Worm (Caenorhabditis elegans) whole organism, early embryonic: ENCODE measurements around the gene F59B10.2.
"Not testable (repeated sequence)": the region's sequence is repeated elsewhere in the genome, so short reads cannot be mapped to it uniquely, and the experiment has no call there.

Experiments
- B0310.2 ChIP-seq: sonication (generic microtip); optimal IDR thresholded peaks from 2 replicates; lab custom pipeline; 2016; ENCODE audit warnings: mild to moderate bottlenecking, missing genetic modification characterization, missing compliant biosample characterization
- F13C5.2 ChIP-seq: sonication (generic microtip); optimal IDR thresholded peaks from 2 replicates; lab custom pipeline; 2017; ENCODE audit warnings: mild to moderate bottlenecking, missing genetic modification characterization, inconsistent platforms, missing compliant biosample characterization
- aly-1 ChIP-seq: sonication (generic microtip); optimal IDR thresholded peaks from 2 replicates; lab custom pipeline; 2016; ENCODE audit warnings: missing genetic modification characterization, missing compliant biosample characterization
- ama-1 ChIP-seq: fragments of 150-350 bp; optimal IDR thresholded peaks from 2 replicates; lab custom pipeline; 2014
- ceh-13 ChIP-seq: fragments of 200-800 bp; sonication (Bioruptor generic); optimal IDR thresholded peaks from 2 replicates; lab custom pipeline; 2018; ENCODE audit warnings: mild to moderate bottlenecking, missing genetic modification characterization, missing compliant biosample characterization
- ceh-36 ChIP-seq: sonication (generic microtip); optimal IDR thresholded peaks from 2 replicates; lab custom pipeline; 2016; ENCODE audit warnings: missing genetic modification characterization, inconsistent platforms, missing compliant biosample characterization
- ets-7 ChIP-seq: sonication (generic microtip); optimal IDR thresholded peaks from 2 replicates; lab custom pipeline; 2016; ENCODE audit warnings: missing genotype, missing genetic modification characterization, missing compliant biosample characterization
- flt-1 ChIP-seq: fragments of 200-800 bp; sonication (Bioruptor generic); IDR thresholded peaks from 2 replicates; pipeline ENCODE4 v1.3.6; 2022; ENCODE audit warnings: missing genetic modification characterization, missing compliant biosample characterization
- hmbx-1 ChIP-seq: sonication (generic microtip); optimal IDR thresholded peaks from 2 replicates; lab custom pipeline; 2016; ENCODE audit warnings: mild to moderate bottlenecking, missing genetic modification characterization, missing compliant biosample characterization
- hmg-4 ChIP-seq: fragments of 200-800 bp; sonication (Bioruptor generic); optimal IDR thresholded peaks from 2 replicates; lab custom pipeline; 2018; ENCODE audit warnings: mild to moderate bottlenecking, missing genetic modification characterization, missing compliant biosample characterization
- hnd-1 ChIP-seq: sonication (generic microtip); optimal IDR thresholded peaks from 2 replicates; lab custom pipeline; 2016; ENCODE audit warnings: missing genetic modification characterization, missing compliant biosample characterization
- pes-1 ChIP-seq: fragments of 200-800 bp; sonication (Bioruptor generic); IDR thresholded peaks from 2 replicates; pipeline ENCODE4 v1.3.6; 2022; ENCODE audit warnings: missing genetic modification reagents, missing genetic modification characterization, missing compliant biosample characterization
- scrt-1 ChIP-seq: fragments of 200-800 bp; sonication (Bioruptor generic); IDR thresholded peaks from 2 replicates; pipeline ENCODE4 v1.3.6; 2022; ENCODE audit warnings: missing genetic modification characterization, missing compliant biosample characterization
- sea-1 ChIP-seq: fragments of 200-800 bp; sonication (Bioruptor generic); conservative IDR thresholded peaks from 2 replicates; pipeline ENCODE4 v1.3.6; 2022; ENCODE audit warnings: missing genetic modification characterization, missing compliant biosample characterization
- tbx-11 ChIP-seq: fragments of 200-800 bp; sonication (Bioruptor generic); IDR thresholded peaks from 2 replicates; pipeline ENCODE4 v1.3.6; 2022; ENCODE audit warnings: missing genetic modification characterization, missing compliant biosample characterization
- tbx-37 ChIP-seq: fragments of 200-800 bp; sonication (Bioruptor generic); conservative IDR thresholded peaks from 2 replicates; pipeline ENCODE4 v1.3.6; 2022; ENCODE audit warnings: missing genetic modification reagents, missing genetic modification characterization, missing compliant biosample characterization
- tra-4 ChIP-seq: sonication (generic microtip); optimal IDR thresholded peaks from 2 replicates; lab custom pipeline; 2017; ENCODE audit warnings: missing genetic modification characterization, missing compliant biosample characterization

The F59B10.2 gene

ce11 chrII:10505949-10506348, 3.7 kb downstream of the F59B10.2 start:
- TF ChIP-seq tra-4 (tag; lab: Kevin White, UChicago) (no peak), aly-1 (tag; lab: Kevin White, UChicago) (no peak), ceh-36 (tag; lab: Kevin White, UChicago) (no peak), ets-7 (no peak), hmg-4 (GFP tag; lab: Kevin White, UChicago) (peak; percentile 18)

ce11 chrII:10504729-10505128, 4.9 kb downstream of the F59B10.2 start:
- TF ChIP-seq tra-4 (tag; lab: Kevin White, UChicago) (no peak), tbx-37 (GFP tag; lab: Robert Waterston, UW) (no peak), flt-1 (GFP tag; lab: Robert Waterston, UW) (no peak), hmg-4 (GFP tag; lab: Kevin White, UChicago) (peak; percentile 72), pes-1 (GFP tag; lab: Robert Waterston, UW) (no peak), ets-7 (no peak)

ce11 chrII:10502491-10503063, 7.1 kb downstream of the F59B10.2 start, which contains the start of gene myrf-1:
Gene myrf-1 (minus strand): TSS chrII:10502541.
- TF ChIP-seq B0310.2 (tag; lab: Kevin White, UChicago) (no peak), flt-1 (GFP tag; lab: Robert Waterston, UW) (peak; percentile 55; the same call in 1 of the 2 replicates), hmbx-1 (tag; lab: Kevin White, UChicago) (no peak), aly-1 (tag; lab: Kevin White, UChicago) (no peak), hmg-4 (GFP tag; lab: Kevin White, UChicago) (peak; percentile 86), ets-7 (no peak), ceh-13 (GFP tag; lab: Kevin White, UChicago) (no peak), F13C5.2 (tag; lab: Kevin White, UChicago) (peak; percentile 69), pes-1 (GFP tag; lab: Robert Waterston, UW) (no peak), tbx-37 (GFP tag; lab: Robert Waterston, UW) (no peak), ama-1 (lab: Kevin White, UChicago) (no peak), scrt-1 (GFP tag; lab: Robert Waterston, UW) (0 out of 2 replicates have a peak, but pooled peaks have one; percentile 45), tbx-11 (GFP tag; lab: Robert Waterston, UW) (no peak), sea-1 (GFP tag; lab: Robert Waterston, UW) (no peak), hnd-1 (tag; lab: Kevin White, UChicago) (no peak), tra-4 (tag; lab: Kevin White, UChicago) (no peak), ceh-36 (tag; lab: Kevin White, UChicago) (peak; percentile 18)

ce11 chrII:10501578-10501977, 8.1 kb downstream of the F59B10.2 start:
- peak; percentile 28 for TF ChIP-seq F13C5.2 (tag; lab: Kevin White, UChicago)
- no peak for TF ChIP-seq tra-4 (tag; lab: Kevin White, UChicago)
- TF ChIP-seq hmg-4 (GFP tag; lab: Kevin White, UChicago): peak; percentile 34
- no peak for TF ChIP-seq scrt-1 (GFP tag; lab: Robert Waterston, UW)
- no peak for TF ChIP-seq pes-1 (GFP tag; lab: Robert Waterston, UW)
- no peak for TF ChIP-seq ceh-36 (tag; lab: Kevin White, UChicago)
- TF ChIP-seq B0310.2 (tag; lab: Kevin White, UChicago): no peak
- TF ChIP-seq sea-1 (GFP tag; lab: Robert Waterston, UW): no peak
- TF ChIP-seq tbx-37 (GFP tag; lab: Robert Waterston, UW): no peak

- no peak for TF ChIP-seq hnd-1 (tag; lab: Kevin White, UChicago)
- TF ChIP-seq hmbx-1 (tag; lab: Kevin White, UChicago): no peak
- TF ChIP-seq aly-1 (tag; lab: Kevin White, UChicago): no peak
- TF ChIP-seq ceh-13 (GFP tag; lab: Kevin White, UChicago): no peak
- no peak for TF ChIP-seq flt-1 (GFP tag; lab: Robert Waterston, UW)
Measured at ce11 chrII:10500674-10501073, 9.0 kb downstream of the F59B10.2 start.

ce11 chrII:10495912-10496311, 13.7 kb downstream of the F59B10.2 start, which contains the start of gene ZK666.12:
Gene ZK666.12 (plus strand): TSS chrII:10496212.
- TF ChIP-seq aly-1 (tag; lab: Kevin White, UChicago): no peak
- no peak for TF ChIP-seq sea-1 (GFP tag; lab: Robert Waterston, UW)
- no peak for TF ChIP-seq B0310.2 (tag; lab: Kevin White, UChicago)
- no peak for TF ChIP-seq tbx-37 (GFP tag; lab: Robert Waterston, UW)
- no peak for TF ChIP-seq tra-4 (tag; lab: Kevin White, UChicago)
- TF ChIP-seq ceh-36 (tag; lab: Kevin White, UChicago): no peak

ce11 chrII:10494467-10494866, 15.2 kb downstream of the F59B10.2 start, which contains the start of gene ZK666.14:
Gene ZK666.14 (plus strand): TSS chrII:10494767.
- TF ChIP-seq scrt-1 (GFP tag; lab: Robert Waterston, UW) (no peak), ceh-36 (tag; lab: Kevin White, UChicago) (no peak), tbx-37 (GFP tag; lab: Robert Waterston, UW) (no peak), ama-1 (lab: Kevin White, UChicago) (no peak), sea-1 (GFP tag; lab: Robert Waterston, UW) (no peak), hmbx-1 (tag; lab: Kevin White, UChicago) (no peak), tra-4 (tag; lab: Kevin White, UChicago) (no peak)

- not testable (repeated sequence) for TF ChIP-seq hnd-1, aly-1, ceh-36 (tag; lab: Kevin White, UChicago)
Measured at ce11 chrII:10493034-10493433, 16.6 kb downstream of the F59B10.2 start, which contains the start of gene ZK666.8. Gene ZK666.8 (minus strand): TSS chrII:10493134.
